Worm (Caenorhabditis elegans) whole organism, late embryonic: ENCODE results near the gene srg-9.

Experiments
- C08G9.2 ChIP-seq: sonication (generic microtip); optimal IDR thresholded peaks from 2 replicates; lab custom pipeline; 2016; ENCODE audit warnings: mild to moderate bottlenecking, missing genetic modification characterization, moderate library complexity, missing compliant biosample characterization
- F13H6.1 ChIP-seq: sonication (generic microtip); optimal IDR thresholded peaks from 2 replicates; lab custom pipeline; 2016; ENCODE audit warnings: missing genetic modification characterization, missing compliant biosample characterization
- ahr-1 ChIP-seq: sonication (generic microtip); optimal IDR thresholded peaks from 2 replicates; lab custom pipeline; 2016; ENCODE audit warnings: missing genetic modification characterization, missing compliant biosample characterization
- ceh-18 ChIP-seq: sonication (generic microtip); optimal IDR thresholded peaks from 2 replicates; lab custom pipeline; 2016; ENCODE audit warnings: missing genetic modification characterization, missing compliant biosample characterization
- ceh-2 ChIP-seq: sonication (generic microtip); optimal IDR thresholded peaks from 2 replicates; lab custom pipeline; 2016; ENCODE audit warnings: missing genotype, missing genetic modification characterization, missing compliant biosample characterization
- ceh-30 ChIP-seq: fragments of 150-350 bp; optimal IDR thresholded peaks from 2 replicates; lab custom pipeline; 2014; ENCODE audit warnings: missing biosample characterization, missing genetic modification characterization
- ceh-31 ChIP-seq: sonication (generic microtip); optimal IDR thresholded peaks from 2 replicates; lab custom pipeline; 2016; ENCODE audit warnings: missing genetic modification characterization, missing compliant biosample characterization
- ceh-45 ChIP-seq: fragments of 200-800 bp; sonication (Bioruptor generic); IDR thresholded peaks from 2 replicates; pipeline ENCODE4 v1.3.6; 2022; ENCODE audit warnings: missing genetic modification reagents, missing genetic modification characterization, missing compliant biosample characterization
- ceh-6 ChIP-seq: fragments of 200-800 bp; sonication (Bioruptor generic); optimal IDR thresholded peaks from 2 replicates; lab custom pipeline; 2018; ENCODE audit warnings: mild to moderate bottlenecking, missing genetic modification characterization, missing compliant biosample characterization
- che-1 ChIP-seq: sonication (generic microtip); optimal IDR thresholded peaks from 2 replicates; lab custom pipeline; 2016; ENCODE audit warnings: mild to moderate bottlenecking, missing genetic modification characterization, missing compliant biosample characterization
- dmd-4 ChIP-seq: sonication (generic microtip); optimal IDR thresholded peaks from 2 replicates; lab custom pipeline; 2016; ENCODE audit warnings: borderline replicate concordance, missing genetic modification characterization, missing compliant biosample characterization
- elt-2 ChIP-seq: sonication (generic microtip); optimal IDR thresholded peaks from 2 replicates; lab custom pipeline; 2016; ENCODE audit warnings: missing genetic modification reagents, missing genetic modification characterization, missing compliant biosample characterization
- fax-1 ChIP-seq: sonication (generic microtip); optimal IDR thresholded peaks from 2 replicates; lab custom pipeline; 2016; ENCODE audit warnings: missing genotype, missing genetic modification characterization, missing compliant biosample characterization
- fkh-6 ChIP-seq: sonication (generic microtip); optimal IDR thresholded peaks from 2 replicates; lab custom pipeline; 2016; ENCODE audit warnings: missing genetic modification characterization, missing compliant biosample characterization
- hlh-30 ChIP-seq: sonication (generic microtip); optimal IDR thresholded peaks from 2 replicates; lab custom pipeline; 2017; ENCODE audit warnings: antibody characterized with exemption, missing genetic modification characterization, missing compliant biosample characterization; ENCODE audit not compliant: insufficient read depth
- hlh-8 ChIP-seq: sonication (generic microtip); optimal IDR thresholded peaks from 2 replicates; lab custom pipeline; 2016; ENCODE audit warnings: missing genotype, missing genetic modification characterization, missing compliant biosample characterization
- lim-6 ChIP-seq: sonication (generic microtip); optimal IDR thresholded peaks from 2 replicates; lab custom pipeline; 2016; ENCODE audit warnings: missing genetic modification characterization, missing compliant biosample characterization
- nfya-1 ChIP-seq: sonication (generic microtip); optimal IDR thresholded peaks from 2 replicates; lab custom pipeline; 2017; ENCODE audit warnings: missing genetic modification characterization, mild to moderate bottlenecking, missing compliant biosample characterization, antibody characterized with exemption, moderate library complexity
- npax-4 ChIP-seq: sonication (generic microtip); optimal IDR thresholded peaks from 2 replicates; lab custom pipeline; 2016; ENCODE audit warnings: missing genetic modification characterization, missing compliant biosample characterization
- pag-3 ChIP-seq: sonication (generic microtip); optimal IDR thresholded peaks from 2 replicates; lab custom pipeline; 2016; ENCODE audit warnings: missing compliant biosample characterization, missing genetic modification characterization, borderline replicate concordance
- pat-9 ChIP-seq: fragments of 200-800 bp; sonication (Bioruptor generic); optimal IDR thresholded peaks from 2 replicates; lab custom pipeline; 2018; ENCODE audit warnings: mild to moderate bottlenecking, missing genetic modification characterization, moderate library complexity, missing compliant biosample characterization
- rnt-1 ChIP-seq: sonication (generic microtip); optimal IDR thresholded peaks from 2 replicates; lab custom pipeline; 2016; ENCODE audit warnings: missing genetic modification characterization, missing compliant biosample characterization
- sdc-2 ChIP-seq: sonication (generic microtip); optimal IDR thresholded peaks from 2 replicates; lab custom pipeline; 2016; ENCODE audit warnings: missing genotype, missing genetic modification characterization, missing compliant biosample characterization
- syd-9 ChIP-seq: sonication (generic microtip); optimal IDR thresholded peaks from 2 replicates; lab custom pipeline; 2016; ENCODE audit warnings: mild to moderate bottlenecking, missing genetic modification characterization, moderate library complexity, missing compliant biosample characterization
- tbx-2 ChIP-seq: sonication (generic microtip); optimal IDR thresholded peaks from 2 replicates; lab custom pipeline; 2016; ENCODE audit warnings: missing genetic modification characterization, missing compliant biosample characterization
- unc-42 ChIP-seq: sonication (generic microtip); optimal IDR thresholded peaks from 2 replicates; lab custom pipeline; 2016; ENCODE audit warnings: missing genotype, missing genetic modification characterization, missing compliant biosample characterization
- unc-55 ChIP-seq: sonication (generic microtip); optimal IDR thresholded peaks from 2 replicates; lab custom pipeline; 2017; ENCODE audit warnings: missing biosample characterization, missing genetic modification reagents, missing genetic modification characterization
- zip-5 ChIP-seq: sonication (generic microtip); optimal IDR thresholded peaks from 2 replicates; lab custom pipeline; 2016; ENCODE audit warnings: missing genetic modification characterization, missing compliant biosample characterization

srg-9 gene

DNA sequence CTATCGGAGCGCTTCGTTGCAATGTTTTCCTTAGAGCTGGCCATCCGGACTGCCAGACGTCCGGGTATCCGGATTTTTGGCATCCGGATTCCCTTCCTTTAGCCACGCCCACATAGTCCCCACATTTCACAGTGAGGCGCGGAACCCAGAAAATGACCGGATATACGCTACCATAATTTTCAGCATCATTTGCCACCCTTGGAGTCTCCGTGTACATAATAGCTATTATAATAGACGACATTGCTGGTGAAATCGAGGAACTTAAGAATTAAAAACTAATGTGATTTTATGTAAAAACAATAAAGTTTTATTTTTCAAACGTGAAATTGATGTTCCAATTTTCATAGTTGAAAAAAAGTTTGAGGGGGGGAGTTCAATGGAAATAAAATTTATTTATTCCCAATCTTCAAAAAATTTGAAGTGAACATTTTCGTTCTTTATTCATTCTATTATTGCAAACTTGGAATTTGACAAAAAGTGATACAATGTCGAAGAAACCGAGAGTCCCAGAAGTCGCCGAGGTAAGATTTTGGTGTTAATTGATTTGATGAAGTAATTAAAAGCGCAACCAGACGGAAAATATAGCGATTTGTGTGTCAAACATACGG is 46.3 kb downstream of the srg-9 start:
- TF ChIP-seq ceh-30 (tag; lab: Kevin White, UChicago) = no peak
- TF ChIP-seq sdc-2 (tag; lab: Kevin White, UChicago) = no peak
- TF ChIP-seq dmd-4 (tag; lab: Kevin White, UChicago) = no peak
- no peak for TF ChIP-seq lim-6 (tag; lab: Kevin White, UChicago)
- no peak for TF ChIP-seq fax-1
- TF ChIP-seq nfya-1 (tag; lab: Kevin White, UChicago) = no peak
- no peak for TF ChIP-seq npax-4 (tag; lab: Kevin White, UChicago)
- no peak for TF ChIP-seq ahr-1 (tag; lab: Kevin White, UChicago)

DNA sequence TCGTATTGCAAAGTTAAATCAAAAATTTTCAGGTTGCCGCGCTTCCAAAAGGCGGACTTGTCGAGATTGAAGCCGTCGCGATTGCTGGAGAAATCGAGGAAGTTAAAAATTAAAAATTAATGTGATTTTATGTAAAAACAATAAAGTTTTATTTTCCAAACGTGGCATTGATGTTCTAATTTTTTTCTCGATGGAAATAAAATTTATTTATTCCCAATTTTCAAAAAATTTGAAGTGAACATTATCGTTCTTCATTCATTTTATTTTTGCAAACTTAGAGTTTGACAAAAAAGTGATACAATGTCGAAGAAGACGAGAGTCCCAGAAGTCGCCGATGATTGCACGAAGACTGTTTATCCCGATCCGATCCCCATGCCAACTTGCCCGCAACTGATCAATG is 47.6 kb downstream of the srg-9 start, which contains the start of gene C23G10.1:
Gene C23G10.1, plus strand, starts transcription at position 301 of the 400 bp plus-strand sequence.
- TF ChIP-seq pag-3 (tag; lab: Kevin White, UChicago) = no peak
- no peak for TF ChIP-seq ceh-6 (GFP tag; lab: Kevin White, UChicago)

- no peak for TF ChIP-seq elt-2 (tag; lab: Kevin White, UChicago)
- TF ChIP-seq zip-5 (tag; lab: Kevin White, UChicago) = no peak
- TF ChIP-seq F13H6.1 = no peak
- TF ChIP-seq syd-9 (tag; lab: Kevin White, UChicago) = no peak
- no peak for TF ChIP-seq pat-9 (tag; lab: Kevin White, UChicago)
- no peak for TF ChIP-seq C08G9.2 (tag; lab: Kevin White, UChicago)
- TF ChIP-seq ceh-2 (tag; lab: Kevin White, UChicago) = no peak
- no peak for TF ChIP-seq unc-55 (GFP tag; lab: Kevin White, UChicago)
- TF ChIP-seq che-1 (tag; lab: Kevin White, UChicago) = no peak
- TF ChIP-seq, all 69 proteins: peak for 0
These were observed 48.7 kb downstream of the srg-9 start, which contains the start of gene C23G10.2 for ce11 chrIII:6207881-6208280. Gene C23G10.2 (plus strand): TSS chrIII:6208064.

ce11 chrIII:6207046-6207445 is 49.5 kb downstream of the srg-9 start:
- TF ChIP-seq hlh-8 (tag; lab: Kevin White, UChicago) = no peak
- TF ChIP-seq fkh-6 (tag; lab: Kevin White, UChicago) = no peak
- TF ChIP-seq, all 69 proteins: peak for 0

DNA sequence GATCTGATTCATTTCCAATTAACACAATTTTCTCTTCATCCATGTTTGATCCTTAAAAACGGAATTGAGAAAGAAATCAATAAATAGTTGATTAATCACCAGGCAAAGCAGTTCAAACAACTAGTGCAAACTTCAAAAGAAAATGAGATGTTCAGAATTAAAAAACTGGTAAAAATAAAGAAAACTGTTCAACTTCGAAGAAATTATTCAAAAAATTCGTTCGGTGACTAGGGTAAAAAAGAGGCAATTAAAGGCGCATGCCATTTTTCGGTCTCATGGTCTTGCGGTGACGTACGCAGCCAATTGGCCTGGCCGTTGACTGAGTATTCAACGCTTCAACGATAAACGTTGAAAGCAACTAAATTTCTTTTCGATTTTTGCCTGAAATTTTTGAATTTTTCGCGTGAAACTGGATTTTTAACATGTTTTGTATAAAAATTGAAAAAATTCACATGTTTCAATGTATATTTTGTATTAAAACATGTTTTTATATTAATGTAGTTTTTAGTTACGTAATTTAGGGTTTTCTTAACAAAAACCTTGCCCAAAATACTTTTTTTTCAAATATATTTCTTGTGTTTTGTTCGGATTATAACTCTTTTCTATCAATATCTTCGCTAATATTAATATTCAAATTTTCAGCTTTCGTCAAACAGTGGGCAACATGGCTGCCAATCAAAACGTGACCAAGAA is 50.3 kb downstream of the srg-9 start, which contains the start of the genes sna-3 and rps-3:
Gene sna-3, minus strand, starts transcription at position 51 of the 693 bp plus-strand sequence.
Gene rps-3, plus strand, starts transcription at position 643 of the 693 bp plus-strand sequence.
- peak; percentile 2 for TF ChIP-seq elt-2 (tag; lab: Kevin White, UChicago)
- TF ChIP-seq nfya-1 (tag; lab: Kevin White, UChicago) = peak; percentile 82
- peak; percentile 78 for TF ChIP-seq ceh-31 (tag; lab: Kevin White, UChicago)
- peak; percentile 32 for TF ChIP-seq tbx-2 (tag; lab: Kevin White, UChicago)
- TF ChIP-seq rnt-1 (tag; lab: Kevin White, UChicago) = peak; percentile 63
- TF ChIP-seq ceh-18 (tag; lab: Kevin White, UChicago) = peak; percentile 33
- TF ChIP-seq C08G9.2 (tag; lab: Kevin White, UChicago) = no peak
- peak; percentile 39 for TF ChIP-seq unc-42 (tag; lab: Kevin White, UChicago)
- no peak for TF ChIP-seq ceh-45 (GFP tag; lab: Robert Waterston, UW)
- no peak for TF ChIP-seq ceh-6 (GFP tag; lab: Kevin White, UChicago)
- peak; percentile 81 for TF ChIP-seq hlh-30 (tag; lab: Kevin White, UChicago)
- peak; percentile 16 for TF ChIP-seq unc-55 (GFP tag; lab: Kevin White, UChicago)
- TF ChIP-seq, all 69 proteins: peak for 9
